Fruit fly (Drosophila melanogaster): ENCODE results near the gene Pdp1.

Pdp1 gene

DNA sequence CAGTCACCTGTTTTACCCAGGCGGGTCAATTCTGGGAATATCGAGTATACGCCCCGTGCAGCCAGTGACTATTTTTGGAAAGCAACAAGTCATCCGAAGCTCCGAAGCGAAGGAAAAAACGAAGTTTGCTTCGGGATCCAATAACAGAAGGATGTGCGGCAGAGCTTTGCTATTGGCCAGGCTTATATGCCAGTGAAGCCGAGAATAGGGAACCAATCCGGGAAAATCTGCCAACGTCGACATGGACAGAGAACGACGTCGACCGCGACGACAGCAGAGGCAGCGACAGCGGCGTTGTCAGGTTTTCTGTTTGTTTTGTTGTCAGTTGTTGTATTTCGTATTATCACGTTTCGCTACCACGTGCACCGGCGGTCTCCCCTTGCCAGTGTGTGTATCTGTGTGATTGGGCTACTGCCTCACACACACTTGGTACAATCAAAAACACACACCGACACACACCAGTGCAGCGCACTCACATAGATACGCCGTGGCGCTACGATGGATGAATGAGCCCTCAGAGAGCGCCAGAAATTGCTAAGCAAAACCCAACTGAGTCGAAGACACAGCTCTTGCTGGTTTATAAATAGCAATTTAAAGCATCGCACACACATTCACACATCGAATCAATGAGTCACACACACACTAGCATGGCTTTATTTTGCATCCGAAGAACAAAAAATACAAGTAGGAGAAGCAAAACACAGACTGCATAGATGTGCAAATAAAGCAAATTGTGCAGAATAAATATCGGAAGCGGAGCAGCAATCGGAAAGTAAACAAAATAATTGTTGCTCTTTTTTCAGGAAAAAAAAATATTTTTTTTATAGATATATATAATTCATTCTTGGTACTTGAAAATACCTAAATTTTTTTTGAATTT is 32.0 kb downstream of the Pdp1 start:
- TF ChIP-seq sv (GFP tag; optimal IDR thresholded peaks at IDR 0.05): no peak
- no peak for TF ChIP-seq Jra (GFP tag; optimal IDR thresholded peaks at IDR 0.05)
- no peak for TF ChIP-seq Rel (GFP tag; optimal IDR thresholded peaks at IDR 0.05)
- peak; percentile 26 for TF ChIP-seq Rel (tag; optimal IDR thresholded peaks at IDR 0.05)

DNA sequence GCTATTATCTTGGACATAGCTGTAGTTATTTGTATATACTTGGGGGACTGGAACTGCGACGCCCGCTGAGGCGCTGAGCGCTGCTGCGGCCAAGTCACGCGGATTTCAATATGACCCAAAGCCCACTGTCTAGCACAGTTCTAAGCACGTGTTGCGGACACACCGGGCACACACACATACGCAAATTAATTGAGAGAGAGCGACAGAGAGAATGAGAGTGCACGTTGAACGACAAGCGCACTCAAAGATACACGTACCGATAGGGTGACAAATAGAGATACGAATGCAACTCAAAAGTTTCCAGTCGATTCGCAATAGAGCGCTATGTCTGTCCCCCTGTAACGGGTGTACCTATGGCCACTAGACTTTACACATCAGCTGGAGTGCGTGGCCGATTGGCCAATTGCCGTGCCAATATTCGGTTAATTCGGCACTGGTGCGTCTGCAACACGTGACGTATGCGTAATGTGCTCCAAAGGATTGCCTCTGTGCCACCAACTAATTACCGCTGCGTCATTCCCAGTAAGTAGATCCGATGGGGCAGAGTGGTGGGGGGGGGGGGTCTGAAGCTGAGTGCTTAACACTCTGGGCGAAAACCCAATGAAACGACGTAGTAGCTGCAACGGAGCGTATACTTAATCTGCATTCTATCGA is 33.4 kb downstream of the Pdp1 start:
- TF ChIP-seq Sp1 (GFP tag; optimal IDR thresholded peaks at IDR 0.05) (no peak), dl (GFP tag; optimal IDR thresholded peaks at IDR 0.05; ENCODE audit: insufficient read depth in 1 of 2, partially characterized antibody in 2 of 2) (peak in 1 of 2 experiments; percentile 29)

DNA sequence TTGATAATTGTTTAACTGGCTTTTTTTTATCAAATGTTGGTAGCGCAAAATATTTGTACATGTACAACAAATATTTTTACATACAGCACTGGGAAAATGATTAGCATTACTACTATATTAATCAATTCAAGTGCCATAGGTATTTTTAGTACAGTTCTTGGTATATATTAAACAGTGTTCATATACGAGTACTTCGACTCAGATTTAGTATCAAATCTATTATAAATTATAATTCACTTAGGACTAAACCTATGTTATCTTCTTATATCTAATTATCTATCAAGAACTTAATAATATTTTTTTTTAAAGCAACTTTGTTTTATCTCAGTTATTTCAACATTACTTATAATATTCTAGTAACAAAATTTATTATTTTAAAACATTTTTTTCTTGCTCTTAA is 33.9 kb downstream of the Pdp1 start:
- TF ChIP-seq ey (GFP tag; optimal IDR thresholded peaks at IDR 0.05): no peak
- no peak for TF ChIP-seq dmrt93B (GFP tag; optimal IDR thresholded peaks at IDR 0.05)
- no peak for TF ChIP-seq br (GFP tag; optimal IDR thresholded peaks at IDR 0.05)
- TF ChIP-seq HLH106 (tag; optimal IDR thresholded peaks at IDR 0.05): no peak
- TF ChIP-seq foxo (GFP tag; optimal IDR thresholded peaks at IDR 0.05): no peak
- no peak for TF ChIP-seq h (GFP tag; optimal IDR thresholded peaks at IDR 0.05)
- TF ChIP-seq N (GFP tag; optimal IDR thresholded peaks at IDR 0.05): no peak
- no peak for TF ChIP-seq dsf (GFP tag; optimal IDR thresholded peaks at IDR 0.05; ENCODE audit: borderline replicate concordance)
- no peak for TF ChIP-seq Abd-B (GFP tag; optimal IDR thresholded peaks at IDR 0.05)
- TF ChIP-seq dl (GFP tag; optimal IDR thresholded peaks at IDR 0.05; ENCODE audit: insufficient read depth in 1 of 2, partially characterized antibody in 2 of 2): no peak
- TF ChIP-seq psq (GFP tag; optimal IDR thresholded peaks at IDR 0.05): no peak
- no peak for TF ChIP-seq Dif (GFP tag; optimal IDR thresholded peaks at IDR 0.05; ENCODE audit: partially characterized antibody)
- no peak for TF ChIP-seq tai (GFP tag; optimal IDR thresholded peaks at IDR 0.05)
- no peak for TF ChIP-seq GATAd (GFP tag; optimal IDR thresholded peaks at IDR 0.05)

DNA sequence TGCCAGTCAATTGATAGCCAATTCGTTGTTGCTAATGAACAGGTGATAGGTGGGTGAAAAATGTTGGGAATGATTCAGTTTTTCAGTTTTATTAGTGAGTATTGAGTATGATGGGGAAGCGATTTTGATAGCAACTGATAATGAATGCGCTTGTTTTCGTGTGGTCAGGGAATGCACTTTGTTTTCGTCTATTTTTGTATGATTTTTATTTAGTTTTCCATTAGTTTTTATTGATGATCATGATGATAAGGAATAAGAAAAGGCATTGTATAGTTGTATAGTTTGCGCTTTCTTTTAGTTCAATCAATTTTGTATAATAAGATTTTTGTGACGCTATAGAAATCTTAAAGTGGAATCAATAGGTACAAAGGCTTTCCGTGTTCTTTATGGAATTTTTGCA is 35.3 kb downstream of the Pdp1 start:
- no peak for TF ChIP-seq Sp1 (GFP tag; optimal IDR thresholded peaks at IDR 0.05)
- TF ChIP-seq ey (GFP tag; optimal IDR thresholded peaks at IDR 0.05): no peak

DNA sequence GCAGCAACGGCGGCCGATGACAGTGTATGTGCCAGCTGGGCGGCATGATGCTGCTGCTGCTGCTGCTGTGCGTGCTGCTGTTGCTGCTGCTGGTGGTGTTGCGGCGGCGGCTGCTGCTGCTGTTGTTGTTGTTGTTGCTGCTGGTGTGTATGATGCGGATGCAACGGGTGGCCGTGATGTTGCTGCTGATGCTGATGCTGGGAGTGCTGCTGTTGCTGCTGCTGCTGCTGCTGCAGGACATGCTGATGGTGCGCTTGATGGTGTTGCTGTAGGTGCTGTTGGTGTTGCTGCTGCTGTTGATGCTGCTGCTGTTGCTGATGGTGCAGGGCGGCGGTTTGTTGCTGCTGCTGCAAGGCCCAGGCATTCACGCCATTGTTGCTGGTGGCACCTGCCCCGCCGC is 36.3 kb downstream of the Pdp1 start:
- TF ChIP-seq Dfd (GFP tag; optimal IDR thresholded peaks at IDR 0.05) (peak; percentile 96), sv (GFP tag; optimal IDR thresholded peaks at IDR 0.05) (no peak), foxo (GFP tag; optimal IDR thresholded peaks at IDR 0.05) (no peak), Hr83 (GFP tag; optimal IDR thresholded peaks at IDR 0.05; ENCODE audit: poor library complexity, severe bottlenecking) (no peak), CG9705 (GFP tag; optimal IDR thresholded peaks at IDR 0.05) (no peak)

DNA sequence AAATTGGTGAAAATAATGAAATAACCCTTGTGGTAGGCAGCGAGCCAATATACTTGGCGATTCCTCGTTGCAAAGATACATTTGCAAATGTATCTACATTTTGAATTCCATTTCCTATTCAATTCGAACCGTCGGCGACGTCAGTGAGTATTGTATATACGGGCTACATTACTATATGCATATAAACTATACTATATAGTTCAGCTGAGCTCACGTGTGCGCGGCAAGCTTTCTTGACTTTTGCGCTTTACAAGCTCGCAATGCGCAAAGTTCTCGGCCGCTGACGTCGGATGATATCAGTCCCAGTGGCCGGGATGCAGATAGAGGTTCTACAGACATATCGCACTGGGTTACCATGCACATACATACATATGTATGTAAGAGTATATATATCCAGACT is 37.6 kb downstream of the Pdp1 start:
- no peak for TF ChIP-seq jim (GFP tag; optimal IDR thresholded peaks at IDR 0.05)
- TF ChIP-seq Jra (GFP tag; optimal IDR thresholded peaks at IDR 0.05): no peak
- no peak for TF ChIP-seq sv (GFP tag; optimal IDR thresholded peaks at IDR 0.05)
- no peak for TF ChIP-seq Abd-B (GFP tag; optimal IDR thresholded peaks at IDR 0.05)
- TF ChIP-seq sage (GFP tag; optimal IDR thresholded peaks at IDR 0.05): no peak
- TF ChIP-seq Dfd (GFP tag; optimal IDR thresholded peaks at IDR 0.05): no peak
- no peak for TF ChIP-seq h (GFP tag; optimal IDR thresholded peaks at IDR 0.05)
- no peak for TF ChIP-seq Mio (GFP tag; optimal IDR thresholded peaks at IDR 0.05)
- no peak for TF ChIP-seq N (GFP tag; optimal IDR thresholded peaks at IDR 0.05)
- no peak for TF ChIP-seq Hnf4 (GFP tag; optimal IDR thresholded peaks at IDR 0.05)
- TF ChIP-seq brk (GFP tag; optimal IDR thresholded peaks at IDR 0.05): no peak
- TF ChIP-seq dsf (GFP tag; optimal IDR thresholded peaks at IDR 0.05; ENCODE audit: borderline replicate concordance): no peak

Measured in whole organism, wandering third instar larva.